Worm (Caenorhabditis elegans): ENCODE data around the gene prdx-3.

The prdx-3 gene

ce11 chrIII:4401142-4401541 is 6.1 kb upstream of the prdx-3 start, which contains the start of gene R07E5.15:
Gene R07E5.15, plus strand, starts transcription at chrIII:4401442.
- no peak for TF ChIP-seq D1046.2 (GFP tag; IDR thresholded peaks at IDR 0.05)
- TF ChIP-seq cey-2 (tag; optimal IDR thresholded peaks at IDR 0.05; ENCODE audit: borderline replicate concordance, insufficient read depth) = no peak
- TF ChIP-seq F44E2.7 (GFP tag; IDR thresholded peaks at IDR 0.05) = no peak
- no peak for TF ChIP-seq dpl-1 (GFP tag; optimal IDR thresholded peaks at IDR 0.05)
- TF ChIP-seq dmd-8 (GFP tag; IDR thresholded peaks at IDR 0.05) = no peak
- TF ChIP-seq mdt-29 (GFP tag; IDR thresholded peaks at IDR 0.05) = no peak
- TF ChIP-seq lir-3 (tag; optimal IDR thresholded peaks at IDR 0.05) = no peak
- TF ChIP-seq nhr-25 (tag; optimal IDR thresholded peaks at IDR 0.05; ENCODE audit: borderline replicate concordance, insufficient read depth) = no peak
- no peak for TF ChIP-seq egl-43 (GFP tag; IDR thresholded peaks at IDR 0.05)
- no peak for TF ChIP-seq sdz-12 (GFP tag; optimal IDR thresholded peaks at IDR 0.05)
- no peak for TF ChIP-seq lin-29 (GFP tag; IDR thresholded peaks at IDR 0.05)
- no peak for TF ChIP-seq ama-1 (optimal IDR thresholded peaks at IDR 0.05)
- TF ChIP-seq fos-1 (tag; optimal IDR thresholded peaks at IDR 0.05) = no peak
- no peak for TF ChIP-seq skn-1 (tag; optimal IDR thresholded peaks at IDR 0.05)

- TF ChIP-seq lir-3 (tag; optimal IDR thresholded peaks at IDR 0.05) (no peak), ZK546.5 (tag; optimal IDR thresholded peaks at IDR 0.05) (no peak), Y48G9A.11 (GFP tag; IDR thresholded peaks at IDR 0.05) (no peak), lin-38 (GFP tag; IDR thresholded peaks at IDR 0.05) (peak; percentile 82), lsy-2 (tag; optimal IDR thresholded peaks at IDR 0.05) (no peak), zip-11 (GFP tag; IDR thresholded peaks at IDR 0.05) (no peak), nhr-6 (tag; optimal IDR thresholded peaks at IDR 0.05) (no peak), lim-7 (GFP tag; IDR thresholded peaks at IDR 0.05) (no peak), nhr-102 (tag; optimal IDR thresholded peaks at IDR 0.05) (no peak), egl-43 (GFP tag; IDR thresholded peaks at IDR 0.05) (no peak), nhr-77 (tag; optimal IDR thresholded peaks at IDR 0.05) (peak; percentile 46), skn-1 (tag; optimal IDR thresholded peaks at IDR 0.05) (no peak), dve-1 (tag; optimal IDR thresholded peaks at IDR 0.05; ENCODE audit: insufficient read depth) (no peak), T26A8.4 (GFP tag; IDR thresholded peaks at IDR 0.05) (no peak), dpl-1 (GFP tag; optimal IDR thresholded peaks at IDR 0.05) (peak; percentile 47), pqm-1 (tag; optimal IDR thresholded peaks at IDR 0.05) (peak; percentile 25), Y105C5A.15 (GFP tag; IDR thresholded peaks at IDR 0.05) (no peak), attf-4 (tag; optimal IDR thresholded peaks at IDR 0.05) (no peak), snpc-4 (tag; optimal IDR thresholded peaks at IDR 0.05) (no peak), mdl-1 (tag; optimal IDR thresholded peaks at IDR 0.05) (peak in 1 of 2 experiments; percentile 21), mxl-2 (GFP tag; conservative IDR thresholded peaks at IDR 0.05) (no peak)
Measured at ce11 chrIII:4404339-4404836, 2.9 kb upstream of the prdx-3 start, which contains the start of the genes R07E5.17 and snfc-5. Gene R07E5.17, minus strand, starts transcription at chrIII:4404436. Gene snfc-5, plus strand, starts transcription at chrIII:4404786.

ce11 chrIII:4405986-4406385 is 1.3 kb upstream of the prdx-3 start, which contains the start of gene rnp-4:
Gene rnp-4, plus strand, starts transcription at chrIII:4406286.
- no peak for TF ChIP-seq dmd-8 (GFP tag; IDR thresholded peaks at IDR 0.05)
- no peak for TF ChIP-seq ceh-62 (tag; optimal IDR thresholded peaks at IDR 0.05)

- TF ChIP-seq ces-1 (GFP tag; optimal IDR thresholded peaks at IDR 0.05) = no peak
- no peak for TF ChIP-seq tra-1 (GFP tag; IDR thresholded peaks at IDR 0.05)
Measured at ce11 chrIII:4408251-4408650, 1.0 kb downstream of the prdx-3 start, which contains the start of gene gpch-1. Gene gpch-1, plus strand, starts transcription at chrIII:4408551.

All from whole organism, L4 larva.